Worm (Caenorhabditis elegans) whole organism, midembryonic: ENCODE measurements around the gene D1044.7.

Experiments
- T22C8.4 ChIP-seq: fragments of 200-800 bp; sonication (Bioruptor generic); IDR thresholded peaks from 2 replicates; pipeline ENCODE4 v1.3.6; 2022; ENCODE audit warnings: missing genetic modification characterization, missing compliant biosample characterization
- flt-1 ChIP-seq: fragments of 200-800 bp; sonication (Bioruptor generic); IDR thresholded peaks from 2 replicates; pipeline ENCODE4 v1.3.6; 2022; ENCODE audit warnings: missing genetic modification characterization, missing compliant biosample characterization
- klf-2 ChIP-seq: fragments of 200-800 bp; sonication (Bioruptor generic); conservative IDR thresholded peaks from 2 replicates; pipeline ENCODE4 v1.3.6; 2022; ENCODE audit warnings: missing genetic modification reagents, missing genetic modification characterization, missing compliant biosample characterization
- med-1 ChIP-seq: sonication (generic microtip); optimal IDR thresholded peaks from 2 replicates; lab custom pipeline; 2017; ENCODE audit warnings: missing genetic modification characterization, mild to moderate bottlenecking, missing compliant biosample characterization, antibody characterized with exemption, missing genetic modification reagents; ENCODE audit not compliant: insufficient read depth
- ztf-23 ChIP-seq: fragments of 200-800 bp; sonication (Bioruptor generic); IDR thresholded peaks from 2 replicates; pipeline ENCODE4 v1.3.6; 2022; ENCODE audit warnings: missing genetic modification reagents, missing genetic modification characterization, missing compliant biosample characterization
- ztf-29 ChIP-seq: fragments of 200-800 bp; sonication (Bioruptor generic); IDR thresholded peaks from 2 replicates; pipeline ENCODE4 v1.3.6; 2022; ENCODE audit warnings: missing genetic modification reagents, missing genetic modification characterization, missing compliant biosample characterization

DNA sequence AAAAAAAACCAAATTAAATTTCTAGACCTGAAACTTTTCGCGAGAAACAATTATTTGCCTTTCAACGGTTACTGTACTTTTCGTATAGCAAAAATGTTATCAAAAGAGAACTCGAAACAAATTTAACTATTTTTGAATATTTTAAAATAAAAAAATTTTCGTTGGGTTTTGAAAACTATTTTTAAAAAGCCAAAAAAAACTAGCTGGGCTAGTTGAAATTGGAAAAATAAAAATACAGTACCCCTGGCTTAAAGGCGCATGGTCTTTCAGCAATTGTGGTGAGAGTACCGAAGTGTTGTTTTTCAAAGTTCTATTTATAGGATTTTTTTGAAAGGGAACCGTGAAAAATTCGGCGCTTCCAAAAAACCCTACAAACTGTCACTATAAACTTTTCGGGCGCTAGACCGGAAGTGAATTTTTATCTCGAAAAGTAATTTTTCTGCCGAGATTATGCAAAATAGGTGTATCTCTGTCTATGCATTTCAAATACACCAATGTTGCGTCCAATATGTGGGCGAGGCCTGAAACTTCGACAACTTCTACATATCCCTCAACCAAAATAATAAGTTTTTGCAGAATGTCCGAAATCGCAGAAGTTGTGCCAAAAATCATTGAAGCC, 35.3 kb upstream of the D1044.7 start, which contains the start of gene D1044.1:
- TF ChIP-seq T22C8.4 (GFP tag; lab: Robert Waterston, UW) (no peak), klf-2 (GFP tag; lab: Robert Waterston, UW) (no peak), flt-1 (GFP tag; lab: Robert Waterston, UW) (no peak), ztf-29 (GFP tag; lab: Robert Waterston, UW) (no peak), med-1 (GFP tag; lab: Kevin White, UChicago) (no peak), ztf-23 (GFP tag; lab: Robert Waterston, UW) (no peak)
